Worm (Caenorhabditis elegans) whole organism, L4 larva: ENCODE measurements around the gene srx-7.

ENCODE experiments used
- D1046.2 ChIP-seq: fragments of 200-800 bp; sonication (Bioruptor generic); IDR thresholded peaks from 2 replicates; pipeline ENCODE4 v1.3.6; 2022; ENCODE audit warnings: missing genetic modification characterization, missing compliant biosample characterization
- F10B5.3 ChIP-seq: sonication (generic microtip); optimal IDR thresholded peaks from 2 replicates; lab custom pipeline; 2016; ENCODE audit warnings: mild to moderate bottlenecking, missing genetic modification characterization, missing compliant biosample characterization
- F26F4.8 ChIP-seq: fragments of 200-800 bp; sonication (Bioruptor generic); conservative IDR thresholded peaks from 2 replicates; pipeline ENCODE4 v1.3.6; 2022; ENCODE audit warnings: missing genetic modification characterization, missing compliant biosample characterization
- F44E2.7 ChIP-seq: fragments of 200-800 bp; sonication (Bioruptor generic); IDR thresholded peaks from 2 replicates; pipeline ENCODE4 v2.1.2; 2022; ENCODE audit warnings: missing genetic modification characterization, missing compliant biosample characterization
- F49E8.2 ChIP-seq: sonication (generic microtip); optimal IDR thresholded peaks from 2 replicates; lab custom pipeline; 2016; ENCODE audit warnings: missing compliant biosample characterization, mild to moderate bottlenecking, missing genetic modification characterization, borderline replicate concordance
- Y105C5A.15 ChIP-seq: fragments of 200-800 bp; sonication (Bioruptor generic); IDR thresholded peaks from 2 replicates; pipeline ENCODE4 v1.3.6; 2022; ENCODE audit warnings: missing genetic modification characterization, missing compliant biosample characterization
- arid-1 ChIP-seq: fragments of 200-800 bp; sonication (Bioruptor generic); conservative IDR thresholded peaks from 2 replicates; pipeline ENCODE4 v1.3.6; 2022; ENCODE audit warnings: missing genetic modification reagents, missing genetic modification characterization, missing compliant biosample characterization
- ctbp-1 ChIP-seq: fragments of 200-800 bp; sonication (Bioruptor generic); IDR thresholded peaks from 2 replicates; pipeline ENCODE4 v1.3.6; 2022; ENCODE audit warnings: missing genetic modification reagents, missing genetic modification characterization, missing compliant biosample characterization
- daf-16 ChIP-seq, 3 experiments: sonication (generic microtip); optimal IDR thresholded peaks; 2 replicates each; lab custom pipeline; 2016 to 2017; ENCODE audit warnings: missing genetic modification characterization in 3 of 3, missing genetic modification reagents in 3 of 3, mild to moderate bottlenecking in 2 of 3, missing compliant biosample characterization in 2 of 3, missing biosample characterization in 1 of 3, moderate library complexity in 1 of 3
- daf-8 ChIP-seq: fragments of 200-800 bp; sonication (Bioruptor generic); IDR thresholded peaks from 2 replicates; pipeline ENCODE4 v1.3.6; 2022; ENCODE audit warnings: missing genetic modification characterization, missing compliant biosample characterization
- dmd-6 ChIP-seq: fragments of 200-800 bp; sonication (Bioruptor generic); IDR thresholded peaks from 2 replicates; pipeline ENCODE4 v1.3.6; 2022; ENCODE audit warnings: missing genetic modification reagents, missing genetic modification characterization, missing compliant biosample characterization
- dmd-8 ChIP-seq: fragments of 200-800 bp; sonication (Bioruptor generic); IDR thresholded peaks from 2 replicates; pipeline ENCODE4 v1.3.6; 2022; ENCODE audit warnings: missing genetic modification characterization, missing compliant biosample characterization
- dpl-1 ChIP-seq: fragments of 150-350 bp; optimal IDR thresholded peaks from 2 replicates; lab custom pipeline; 2014; ENCODE audit warnings: missing biosample characterization, missing genetic modification reagents, missing genetic modification characterization
- duxl-1 ChIP-seq: sonication (generic microtip); optimal IDR thresholded peaks from 2 replicates; lab custom pipeline; 2016; ENCODE audit warnings: mild to moderate bottlenecking, missing genetic modification characterization, moderate library complexity, missing compliant biosample characterization; ENCODE audit not compliant: poor library complexity
- dve-1 ChIP-seq: sonication (generic microtip); optimal IDR thresholded peaks from 2 replicates; lab custom pipeline; 2017; ENCODE audit warnings: antibody characterized with exemption, mild to moderate bottlenecking, missing genetic modification characterization, missing compliant biosample characterization; ENCODE audit not compliant: insufficient read depth
- fkh-10 ChIP-seq: fragments of 150-350 bp; optimal IDR thresholded peaks from 2 replicates; lab custom pipeline; 2014; ENCODE audit warnings: missing biosample characterization, missing genetic modification reagents, missing genetic modification characterization
- hif-1 ChIP-seq, 2 experiments: sonication (generic microtip); optimal IDR thresholded peaks; 2 replicates each; lab custom pipeline; 2016 to 2017; ENCODE audit warnings: missing compliant biosample characterization in 2 of 2, missing genetic modification characterization in 2 of 2, missing genetic modification reagents in 2 of 2, missing genotype in 2 of 2, mild to moderate bottlenecking in 1 of 2
- hlh-11 ChIP-seq: fragments of 200-800 bp; sonication (Bioruptor generic); optimal IDR thresholded peaks from 2 replicates; lab custom pipeline; 2018; ENCODE audit warnings: mild to moderate bottlenecking, missing genetic modification characterization, missing compliant biosample characterization
- hlh-30 ChIP-seq: sonication (generic microtip); optimal IDR thresholded peaks from 2 replicates; lab custom pipeline; 2017; ENCODE audit warnings: antibody characterized with exemption, mild to moderate bottlenecking, missing genetic modification characterization, missing compliant biosample characterization; ENCODE audit not compliant: insufficient read depth
- jun-1 ChIP-seq: fragments of 150-350 bp; optimal IDR thresholded peaks from 2 replicates; lab custom pipeline; 2014; ENCODE audit warnings: missing biosample characterization, missing genetic modification reagents, missing genetic modification characterization
- lin-1 ChIP-seq: fragments of 200-800 bp; sonication (Bioruptor generic); IDR thresholded peaks from 2 replicates; pipeline ENCODE4 v1.3.6; 2022; ENCODE audit warnings: missing genetic modification reagents, missing genetic modification characterization, missing compliant biosample characterization
- lin-38 ChIP-seq: fragments of 200-800 bp; sonication (Bioruptor generic); IDR thresholded peaks from 2 replicates; pipeline ENCODE4 v1.3.6; 2022; ENCODE audit warnings: missing genetic modification reagents, missing genetic modification characterization, missing compliant biosample characterization
- lsy-2 ChIP-seq, 2 experiments: fragments of 150-350 bp in 1 of 2; sonication (generic microtip) in 1 of 2; optimal IDR thresholded peaks; 2 replicates each; lab custom pipeline; 2014 to 2017; ENCODE audit warnings: missing biosample characterization in 2 of 2, missing genetic modification characterization in 2 of 2
- madf-5 ChIP-seq, 2 experiments: fragments of 200-800 bp; sonication (Bioruptor generic); IDR thresholded peaks; 2 replicates each; pipeline ENCODE4 v1.3.6; 2022; ENCODE audit warnings: missing compliant biosample characterization in 2 of 2, missing genetic modification characterization in 2 of 2
- mdl-1 ChIP-seq, 2 experiments: fragments of 150-350 bp in 1 of 2; sonication (generic microtip) in 1 of 2; optimal IDR thresholded peaks; 2 replicates each; lab custom pipeline; 2014 to 2017; ENCODE audit warnings: missing biosample characterization in 2 of 2, missing genetic modification characterization in 2 of 2
- mep-1 ChIP-seq: fragments of 150-350 bp; sonication (generic microtip); optimal IDR thresholded peaks from 3 replicates; lab custom pipeline; 2014; ENCODE audit warnings: missing biosample characterization, missing genetic modification characterization
- mes-2 ChIP-seq: sonication (generic microtip); optimal IDR thresholded peaks from 2 replicates; lab custom pipeline; 2016; ENCODE audit warnings: missing genotype, mild to moderate bottlenecking, missing genetic modification characterization, missing compliant biosample characterization; ENCODE audit not compliant: poor library complexity, severe bottlenecking
- nhr-10 ChIP-seq: fragments of 150-350 bp; optimal IDR thresholded peaks from 2 replicates; lab custom pipeline; 2014; ENCODE audit warnings: missing biosample characterization, missing genetic modification characterization
- nhr-102 ChIP-seq: sonication (generic microtip); optimal IDR thresholded peaks from 2 replicates; lab custom pipeline; 2016; ENCODE audit warnings: mild to moderate bottlenecking, missing genetic modification characterization, moderate library complexity, missing compliant biosample characterization
- nhr-11 ChIP-seq: fragments of 150-350 bp; optimal IDR thresholded peaks from 2 replicates; lab custom pipeline; 2014; ENCODE audit warnings: missing biosample characterization, missing genetic modification characterization
- nhr-25 ChIP-seq: sonication (generic microtip); optimal IDR thresholded peaks from 2 replicates; lab custom pipeline; 2017; ENCODE audit warnings: missing genetic modification characterization, mild to moderate bottlenecking, missing compliant biosample characterization, antibody characterized with exemption, moderate library complexity, borderline replicate concordance; ENCODE audit not compliant: insufficient read depth
- nhr-28 ChIP-seq: fragments of 150-350 bp; optimal IDR thresholded peaks from 2 replicates; lab custom pipeline; 2014; ENCODE audit warnings: missing biosample characterization, missing genetic modification characterization
- nhr-76 ChIP-seq: fragments of 150-350 bp; optimal IDR thresholded peaks from 2 replicates; lab custom pipeline; 2014; ENCODE audit warnings: missing biosample characterization, missing genetic modification characterization
- nhr-77 ChIP-seq: fragments of 150-350 bp; optimal IDR thresholded peaks from 2 replicates; lab custom pipeline; 2014; ENCODE audit warnings: missing biosample characterization, missing genetic modification characterization
- pha-4 ChIP-seq, 2 experiments: fragments of 150-350 bp in 1 of 2; fragments of 200-800 bp in 1 of 2; sonication (Bioruptor generic) in 1 of 2; IDR thresholded peaks in 1 of 2; optimal IDR thresholded peaks in 1 of 2; 2 replicates each; pipeline versions ENCODE4 v1.3.6 to Lab custom; 2014 to 2022; ENCODE audit warnings: missing genetic modification characterization in 2 of 2, missing genetic modification reagents in 2 of 2, missing biosample characterization in 1 of 2, missing compliant biosample characterization in 1 of 2
- php-3 ChIP-seq: fragments of 200-800 bp; sonication (Bioruptor generic); IDR thresholded peaks from 2 replicates; pipeline ENCODE4 v1.3.6; 2022; ENCODE audit warnings: missing genetic modification reagents, missing genetic modification characterization, missing compliant biosample characterization
- pqm-1 ChIP-seq: sonication (generic microtip); optimal IDR thresholded peaks from 2 replicates; lab custom pipeline; 2017; ENCODE audit warnings: missing biosample characterization, missing genetic modification characterization
- rbr-2 ChIP-seq: sonication (generic microtip); optimal IDR thresholded peaks from 2 replicates; lab custom pipeline; 2016; ENCODE audit warnings: missing genotype, missing genetic modification characterization, missing compliant biosample characterization
- saeg-2 ChIP-seq: fragments of 200-800 bp; sonication (Bioruptor generic); IDR thresholded peaks from 2 replicates; pipeline ENCODE4 v1.3.6; 2022; ENCODE audit warnings: missing genetic modification reagents, missing genetic modification characterization, missing compliant biosample characterization
- snpc-1.2 ChIP-seq: fragments of 200-800 bp; sonication (Bioruptor generic); IDR thresholded peaks from 2 replicates; pipeline ENCODE4 v1.3.6; 2022; ENCODE audit warnings: missing genetic modification reagents, missing genetic modification characterization, missing compliant biosample characterization
- snpc-4 ChIP-seq: fragments of 150-350 bp; optimal IDR thresholded peaks from 2 replicates; lab custom pipeline; 2014; ENCODE audit warnings: missing biosample characterization, missing genetic modification characterization
- zag-1 ChIP-seq: fragments of 150-350 bp; optimal IDR thresholded peaks from 2 replicates; lab custom pipeline; 2014; ENCODE audit warnings: missing biosample characterization, missing genetic modification characterization
- zip-2 ChIP-seq: fragments of 150-350 bp; optimal IDR thresholded peaks from 2 replicates; lab custom pipeline; 2014; ENCODE audit warnings: missing biosample characterization, missing genetic modification characterization
- ztf-11 ChIP-seq: fragments of 150-350 bp; optimal IDR thresholded peaks from 2 replicates; lab custom pipeline; 2014; ENCODE audit warnings: missing biosample characterization, missing genetic modification characterization
- ztf-7 ChIP-seq: fragments of 150-350 bp; optimal IDR thresholded peaks from 2 replicates; lab custom pipeline; 2014; ENCODE audit warnings: missing biosample characterization, missing genetic modification characterization

srx-7 gene

DNA sequence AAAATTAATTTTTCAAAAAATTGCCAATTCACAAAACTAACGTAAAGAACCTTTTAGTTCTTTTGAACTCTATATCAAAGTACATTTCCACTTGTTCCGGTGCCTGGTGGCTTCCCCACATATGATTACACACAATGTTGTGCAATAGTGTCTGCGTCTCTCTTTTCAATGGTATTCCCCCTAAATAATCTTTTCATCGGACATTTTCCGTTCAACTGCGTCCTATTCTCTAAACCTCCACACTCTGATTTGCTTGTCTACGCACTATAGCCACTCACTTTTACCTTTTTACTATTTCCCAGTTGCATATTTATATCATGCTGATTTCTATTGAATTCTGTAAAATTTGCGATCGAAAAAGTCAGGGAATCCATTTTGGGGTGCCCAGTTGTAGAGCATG lies 27.9 kb upstream of the srx-7 start, which contains the start of gene nhr-58 (continued):
- TF ChIP-seq ztf-7 (tag; lab: Kevin White, UChicago) (peak; percentile 77), nhr-10 (tag; lab: Kevin White, UChicago) (peak; percentile 59), daf-8 (no peak), nhr-28 (tag; lab: Kevin White, UChicago) (peak; percentile 98), dve-1 (peak; percentile 94), ctbp-1 (GFP tag; lab: Robert Waterston, UW) (no peak), nhr-25 (tag; lab: Kevin White, UChicago) (peak; percentile 59), hif-1 (tag; optimal IDR thresholded peaks at IDR 0.05; lab: Kevin White, UChicago) (peak in 1 of 2 experiments; percentile 42), F49E8.2 (tag; lab: Kevin White, UChicago) (no peak), Y105C5A.15 (GFP tag; lab: Robert Waterston, UW) (no peak), snpc-4 (no peak), jun-1 (tag; lab: Kevin White, UChicago) (peak; percentile 53), mes-2 (tag; lab: Kevin White, UChicago) (peak; percentile 76), nhr-76 (tag; lab: Kevin White, UChicago) (peak; percentile 32), rbr-2 (tag; lab: Kevin White, UChicago) (peak; percentile 4), zip-2 (tag; lab: Kevin White, UChicago) (peak; percentile 98), hlh-11 (tag; lab: Kevin White, UChicago) (peak; percentile 96), nhr-77 (peak; percentile 92), pqm-1 (tag; lab: Kevin White, UChicago) (peak; percentile 76)

DNA sequence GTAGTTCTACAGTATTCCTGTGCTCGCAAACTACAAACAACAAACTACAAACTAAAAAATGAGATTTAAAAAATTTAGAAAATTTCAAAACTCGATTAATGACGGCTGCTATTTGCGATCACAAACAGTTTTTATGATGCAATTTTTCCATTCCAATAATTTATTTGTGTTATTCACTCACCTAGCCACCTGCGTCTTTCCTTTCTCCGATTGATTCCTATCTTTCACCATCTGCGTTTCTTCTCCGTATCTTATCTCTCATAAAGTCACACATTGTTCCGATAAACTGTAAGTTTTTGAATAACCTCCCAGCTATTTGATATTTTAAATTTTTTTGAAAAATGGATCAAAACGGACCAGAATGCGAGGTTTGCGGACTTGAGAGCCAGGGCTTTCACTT lies 25.8 kb upstream of the srx-7 start, which contains the start of gene nhr-132:
nhr-132 (plus strand) TSS at position 271 of the 400 bp plus-strand sequence.
- no peak for TF ChIP-seq arid-1 (GFP tag; lab: Robert Waterston, UW)
- TF ChIP-seq lin-38 (GFP tag; lab: Robert Waterston, UW): no peak
- no peak for TF ChIP-seq saeg-2
- 0 out of 2 replicates have a peak, but pooled peaks have one; percentile 8 for TF ChIP-seq lin-1
- no peak for TF ChIP-seq fkh-10
- no peak for TF ChIP-seq pha-4 (GFP tag; IDR thresholded peaks at IDR 0.05; lab: Robert Waterston, UW)
- TF ChIP-seq pha-4 (tag; optimal IDR thresholded peaks at IDR 0.05; lab: Kevin White, UChicago): no peak
- TF ChIP-seq zip-2 (tag; lab: Kevin White, UChicago): peak; percentile 0
- TF ChIP-seq nhr-11 (tag; lab: Kevin White, UChicago): no peak
- peak; percentile 64 for TF ChIP-seq nhr-102
- TF ChIP-seq dve-1: peak; percentile 74
- peak; percentile 8 for TF ChIP-seq nhr-77
- no peak for TF ChIP-seq ztf-11
- peak; percentile 77 for TF ChIP-seq nhr-28 (tag; lab: Kevin White, UChicago)
- TF ChIP-seq mep-1 (tag; lab: Kevin White, UChicago): peak; percentile 23
- TF ChIP-seq snpc-1.2 (GFP tag; lab: Robert Waterston, UW): no peak
- TF ChIP-seq F10B5.3 (tag; lab: Kevin White, UChicago): no peak
- TF ChIP-seq hlh-30: peak; percentile 43
- peak; percentile 43 for TF ChIP-seq ztf-7 (tag; lab: Kevin White, UChicago)
- no peak for TF ChIP-seq daf-16 (GFP tag; optimal IDR thresholded peaks at IDR 0.05; lab: Kevin White, UChicago)
- TF ChIP-seq daf-16 (tag; optimal IDR thresholded peaks at IDR 0.05; lab: Kevin White, UChicago): peak; percentile 80
- TF ChIP-seq duxl-1 (tag; lab: Kevin White, UChicago): peak; percentile 34
- TF ChIP-seq dmd-6: peak; percentile 61
- no peak for TF ChIP-seq dpl-1 (GFP tag; lab: Kevin White, UChicago)
- TF ChIP-seq zag-1 (tag; lab: Kevin White, UChicago): no peak
- peak; percentile 25 for TF ChIP-seq mes-2 (tag; lab: Kevin White, UChicago)
- peak in 1 of 2 experiments; percentile 25 for TF ChIP-seq mdl-1 (tag; optimal IDR thresholded peaks at IDR 0.05; lab: Kevin White, UChicago)
- TF ChIP-seq hlh-11 (tag; lab: Kevin White, UChicago): peak; percentile 67
- TF ChIP-seq madf-5 (GFP tag; IDR thresholded peaks at IDR 0.05; lab: Robert Waterston, UW): no peak
- peak in 1 of 2 experiments; percentile 55 for TF ChIP-seq lsy-2 (tag; optimal IDR thresholded peaks at IDR 0.05; lab: Kevin White, UChicago)
- no peak for TF ChIP-seq Y105C5A.15 (GFP tag; lab: Robert Waterston, UW)
- no peak for TF ChIP-seq F26F4.8 (GFP tag; lab: Robert Waterston, UW)
- TF ChIP-seq dmd-8: no peak
- peak; percentile 70 for TF ChIP-seq php-3 (GFP tag; lab: Robert Waterston, UW)
- no peak for TF ChIP-seq F44E2.7 (GFP tag; lab: Robert Waterston, UW)
- no peak for TF ChIP-seq D1046.2 (GFP tag; lab: Robert Waterston, UW)
